Fruit fly (Drosophila melanogaster): ENCODE data around the gene CG15756.

The CG15756 gene

dm6 chrX:13572382-13572781 lies 38.2 kb downstream of the CG15756 start:
- TF ChIP-seq sage (GFP tag; optimal IDR thresholded peaks at IDR 0.05): no peak
- TF ChIP-seq foxo (GFP tag; optimal IDR thresholded peaks at IDR 0.05): peak in 1 of 2 experiments; percentile 29
- no peak for TF ChIP-seq woc (GFP tag; optimal IDR thresholded peaks at IDR 0.05)
- peak; percentile 29 for TF ChIP-seq ey (GFP tag; optimal IDR thresholded peaks at IDR 0.05)

- TF ChIP-seq OdsH (GFP tag; optimal IDR thresholded peaks at IDR 0.05): no peak
- no peak for TF ChIP-seq Abd-B (GFP tag; optimal IDR thresholded peaks at IDR 0.05)
- TF ChIP-seq dmrt93B (GFP tag; optimal IDR thresholded peaks at IDR 0.05): no peak
- TF ChIP-seq Rel (GFP tag; optimal IDR thresholded peaks at IDR 0.05): no peak
- TF ChIP-seq Rel (tag; optimal IDR thresholded peaks at IDR 0.05): no peak
- TF ChIP-seq sv (GFP tag; optimal IDR thresholded peaks at IDR 0.05): no peak
- no peak for TF ChIP-seq psq (GFP tag; optimal IDR thresholded peaks at IDR 0.05)
- TF ChIP-seq Hnf4 (GFP tag; optimal IDR thresholded peaks at IDR 0.05): no peak
- no peak for TF ChIP-seq fru (GFP tag; optimal IDR thresholded peaks at IDR 0.05)
- no peak for TF ChIP-seq rgr (GFP tag; optimal IDR thresholded peaks at IDR 0.05)
- no peak for TF ChIP-seq Dif (GFP tag; optimal IDR thresholded peaks at IDR 0.05; ENCODE audit: partially characterized antibody)
- no peak for TF ChIP-seq lola (GFP tag; optimal IDR thresholded peaks at IDR 0.05)
- no peak for TF ChIP-seq Jra (GFP tag; optimal IDR thresholded peaks at IDR 0.05)
Observed at dm6 chrX:13579322-13579721, 45.1 kb downstream of the CG15756 start.

Data from whole organism, wandering third instar larva.